Fruit fly (Drosophila melanogaster) whole organism, pupa: ENCODE measurements around the gene Ir7b.

Source experiments
- CG12605 ChIP-seq: fragments of 200-800 bp; sonication (Bioruptor generic); IDR thresholded peaks from 2 replicates; pipeline ENCODE4 v1.3.6; 2022; ENCODE audit warnings: missing biosample characterization, missing genetic modification characterization
- CG13204 ChIP-seq: fragments of 200-800 bp; sonication (Bioruptor generic); optimal IDR thresholded peaks from 2 replicates; lab custom pipeline; 2018; ENCODE audit warnings: missing biosample characterization, mild to moderate bottlenecking, missing genetic modification characterization, moderate library complexity
- CG14655 ChIP-seq: fragments of 200-800 bp; sonication (Bioruptor generic); optimal IDR thresholded peaks from 3 replicates; lab custom pipeline; 2017; ENCODE audit warnings: mild to moderate bottlenecking, missing biosample characterization, missing genetic modification reagents, missing genetic modification characterization
- CG15710 ChIP-seq: fragments of 200-800 bp; sonication (Bioruptor generic); optimal IDR thresholded peaks from 2 replicates; lab custom pipeline; 2018; ENCODE audit warnings: missing biosample characterization, mild to moderate bottlenecking, missing genetic modification characterization, moderate library complexity
- CG34367 ChIP-seq: fragments of 200-800 bp; sonication (Bioruptor generic); optimal IDR thresholded peaks from 2 replicates; lab custom pipeline; 2018; ENCODE audit warnings: missing biosample characterization, mild to moderate bottlenecking, missing genetic modification characterization
- Snoo ChIP-seq: fragments of 200-800 bp; sonication (Bioruptor generic); optimal IDR thresholded peaks from 3 replicates; lab custom pipeline; 2017; ENCODE audit warnings: missing biosample characterization, mild to moderate bottlenecking, missing genetic modification characterization, inconsistent platforms
- fd96Ca ChIP-seq: fragments of 200-800 bp; sonication (Bioruptor generic); IDR thresholded peaks from 3 replicates; pipeline ENCODE4 v1.3.6; 2022; ENCODE audit warnings: missing biosample characterization, missing genetic modification characterization
- rn ChIP-seq: fragments of 200-800 bp; sonication (Bioruptor generic); IDR thresholded peaks from 2 replicates; pipeline ENCODE4 v1.3.6; 2022; ENCODE audit warnings: missing biosample characterization, missing genetic modification characterization

dm6 chrX:7911983-7912630 is 45.3 kb upstream of the Ir7b start, which contains the start of gene snz:
- no peak for TF ChIP-seq CG15710 (tag; lab: Kevin White, UChicago)
- no peak for TF ChIP-seq CG34367
- TF ChIP-seq CG14655: no peak
- no peak for TF ChIP-seq CG12605 (GFP tag; lab: Robert Waterston, UW)
- no peak for TF ChIP-seq CG13204 (GFP tag; lab: Kevin White, UChicago)
- no peak for TF ChIP-seq rn (GFP tag; lab: Robert Waterston, UW)
- TF ChIP-seq fd96Ca (GFP tag; lab: Robert Waterston, UW): no peak
- no peak for TF ChIP-seq Snoo (tag; lab: Kevin White, UChicago)
